Fruit fly (Drosophila melanogaster): ENCODE measurements around the gene ATPsynbetaL.
A peak's percentile ranks its signal among the peaks of the same experiment; 100 is the strongest.

Gene ATPsynbetaL

dm6 chr3L:16131264-16132066, 33.8 kb downstream of the ATPsynbetaL start, which contains the start of the genes Trs20 and elg1 (continued):
- no peak for TF ChIP-seq Adf1 (GFP tag; IDR thresholded peaks at IDR 0.05)
- TF ChIP-seq CG8478 (optimal IDR thresholded peaks at IDR 0.05), result no peak
- TF ChIP-seq vvl (GFP tag; IDR thresholded peaks at IDR 0.05), result peak; percentile 62
- peak; percentile 79 for TF ChIP-seq Dp (GFP tag; optimal IDR thresholded peaks at IDR 0.05)
- TF ChIP-seq GATAe (GFP tag; conservative IDR thresholded peaks at IDR 0.05), result no peak
- TF ChIP-seq tx (GFP tag; optimal IDR thresholded peaks at IDR 0.05), result no peak
- peak; percentile 39 for TF ChIP-seq CG2116 (GFP tag; optimal IDR thresholded peaks at IDR 0.05)
- TF ChIP-seq lmd (GFP tag; IDR thresholded peaks at IDR 0.05), result no peak
- TF ChIP-seq CG4328 (GFP tag; optimal IDR thresholded peaks at IDR 0.05), result peak; percentile 39
- TF ChIP-seq chif (GFP tag; optimal IDR thresholded peaks at IDR 0.05), result no peak
- peak; percentile 42; the same call in 1 of the 3 replicates for TF ChIP-seq Opbp (GFP tag; IDR thresholded peaks at IDR 0.05; ENCODE audit: partially characterized antibody)
- no peak for TF ChIP-seq CG6813 (GFP tag; optimal IDR thresholded peaks at IDR 0.05)
- peak; percentile 66 for TF ChIP-seq Ets65A (GFP tag)
- TF ChIP-seq CG12219 (GFP tag; optimal IDR thresholded peaks at IDR 0.05), result no peak
- TF ChIP-seq CG9215 (GFP tag; IDR thresholded peaks at IDR 0.05), result no peak
- TF ChIP-seq CG9876 (GFP tag; optimal IDR thresholded peaks at IDR 0.05), result no peak
- TF ChIP-seq dimm (GFP tag; IDR thresholded peaks at IDR 0.05), result no peak
- no peak for TF ChIP-seq CG10462 (GFP tag; optimal IDR thresholded peaks at IDR 0.05)
- no peak for TF ChIP-seq CG30431 (GFP tag; optimal IDR thresholded peaks at IDR 0.05)
- TF ChIP-seq CG17912 (GFP tag; optimal IDR thresholded peaks at IDR 0.05), result no peak
- TF ChIP-seq gsb (GFP tag; IDR thresholded peaks at IDR 0.05), result no peak
- TF ChIP-seq Atf-2 (GFP tag; optimal IDR thresholded peaks at IDR 0.05), result no peak
- TF ChIP-seq ab (GFP tag; optimal IDR thresholded peaks at IDR 0.05), result no peak
- peak; percentile 35 for TF ChIP-seq CG1602 (GFP tag; optimal IDR thresholded peaks at IDR 0.05)
- TF ChIP-seq CG12769 (tag; optimal IDR thresholded peaks at IDR 0.05), result no peak
- TF ChIP-seq CG2889 (GFP tag; IDR thresholded peaks at IDR 0.05), result no peak
- no peak for TF ChIP-seq mirr (GFP tag; optimal IDR thresholded peaks at IDR 0.05)
- no peak for TF ChIP-seq H15 (GFP tag; IDR thresholded peaks at IDR 0.05)
- TF ChIP-seq CG1832 (GFP tag; optimal IDR thresholded peaks at IDR 0.05), result no peak
- no peak for TF ChIP-seq wdn (GFP tag; IDR thresholded peaks at IDR 0.05)
- TF ChIP-seq pum (GFP tag; optimal IDR thresholded peaks at IDR 0.05), result no peak
- peak; percentile 62 for TF ChIP-seq lab (GFP tag; optimal IDR thresholded peaks at IDR 0.05)
- TF ChIP-seq slp2 (GFP tag; optimal IDR thresholded peaks at IDR 0.05), result no peak
- TF ChIP-seq Doc3 (GFP tag; IDR thresholded peaks at IDR 0.05; ENCODE audit: partially characterized antibody), result no peak
- TF ChIP-seq sc (optimal IDR thresholded peaks at IDR 0.05), result no peak
- TF ChIP-seq sc (GFP tag; optimal IDR thresholded peaks at IDR 0.05), result no peak
- no peak for TF ChIP-seq CG2129 (GFP tag; IDR thresholded peaks at IDR 0.05; ENCODE audit: partially characterized antibody)
- TF ChIP-seq CG13775 (GFP tag; optimal IDR thresholded peaks at IDR 0.05), result peak; percentile 41
- no peak for TF ChIP-seq NC2β (GFP tag; optimal IDR thresholded peaks at IDR 0.05)
- no peak for TF ChIP-seq schlank (tag; optimal IDR thresholded peaks at IDR 0.05)
- no peak for TF ChIP-seq Dref (GFP tag; IDR thresholded peaks at IDR 0.05)
- TF ChIP-seq CG14050 (GFP tag; IDR thresholded peaks at IDR 0.05), result no peak
- TF ChIP-seq CG10147 (GFP tag; optimal IDR thresholded peaks at IDR 0.05), result peak; percentile 7
- TF ChIP-seq CG3163 (GFP tag; optimal IDR thresholded peaks at IDR 0.05), result no peak
- TF ChIP-seq kni (GFP tag; optimal IDR thresholded peaks at IDR 0.05), result peak; percentile 5
- no peak for TF ChIP-seq bowl (GFP tag; IDR thresholded peaks at IDR 0.05)
- no peak for TF ChIP-seq Hr51 (GFP tag; optimal IDR thresholded peaks at IDR 0.05)
- no peak for TF ChIP-seq shn (GFP tag; optimal IDR thresholded peaks at IDR 0.05)
- no peak for TF ChIP-seq sr (GFP tag; IDR thresholded peaks at IDR 0.05)
- peak; percentile 87 for TF ChIP-seq Med (GFP tag)
- no peak for TF ChIP-seq CG3407 (GFP tag; optimal IDR thresholded peaks at IDR 0.05)

Measured in whole organism, embryonic.